Worm (Caenorhabditis elegans) whole organism, late embryonic: Measurements from ENCODE around the gene nlr-1.

ENCODE experiments used
- F13H6.1 ChIP-seq: sonication (generic microtip); optimal IDR thresholded peaks from 2 replicates; lab custom pipeline; 2016; ENCODE audit warnings: missing genetic modification characterization, missing compliant biosample characterization
- K09A11.1 ChIP-seq: sonication (generic microtip); optimal IDR thresholded peaks from 2 replicates; lab custom pipeline; 2017; ENCODE audit warnings: antibody characterized with exemption, mild to moderate bottlenecking, missing genetic modification characterization, missing compliant biosample characterization; ENCODE audit not compliant: insufficient read depth
- ahr-1 ChIP-seq: sonication (generic microtip); optimal IDR thresholded peaks from 2 replicates; lab custom pipeline; 2016; ENCODE audit warnings: missing genetic modification characterization, missing compliant biosample characterization
- ceh-14 ChIP-seq: sonication (generic microtip); optimal IDR thresholded peaks from 2 replicates; lab custom pipeline; 2016; ENCODE audit warnings: missing genotype, missing genetic modification characterization, missing compliant biosample characterization
- ceh-18 ChIP-seq: sonication (generic microtip); optimal IDR thresholded peaks from 2 replicates; lab custom pipeline; 2016; ENCODE audit warnings: missing genetic modification characterization, missing compliant biosample characterization
- ceh-19 ChIP-seq: fragments of 200-800 bp; sonication (Bioruptor generic); optimal IDR thresholded peaks from 2 replicates; lab custom pipeline; 2018; ENCODE audit warnings: mild to moderate bottlenecking, missing genetic modification characterization, missing compliant biosample characterization
- ceh-22 ChIP-seq: sonication (generic microtip); optimal IDR thresholded peaks from 2 replicates; lab custom pipeline; 2017; ENCODE audit warnings: missing biosample characterization, missing genetic modification characterization
- ceh-48 ChIP-seq: sonication (generic microtip); optimal IDR thresholded peaks from 2 replicates; lab custom pipeline; 2016; ENCODE audit warnings: missing genetic modification characterization, inconsistent platforms, missing compliant biosample characterization
- che-1 ChIP-seq: sonication (generic microtip); optimal IDR thresholded peaks from 2 replicates; lab custom pipeline; 2016; ENCODE audit warnings: mild to moderate bottlenecking, missing genetic modification characterization, missing compliant biosample characterization
- elt-2 ChIP-seq: sonication (generic microtip); optimal IDR thresholded peaks from 2 replicates; lab custom pipeline; 2016; ENCODE audit warnings: missing genetic modification reagents, missing genetic modification characterization, missing compliant biosample characterization
- elt-4 ChIP-seq: sonication (generic microtip); optimal IDR thresholded peaks from 2 replicates; lab custom pipeline; 2016; ENCODE audit warnings: missing genetic modification characterization, missing compliant biosample characterization
- eyg-1 ChIP-seq: sonication (generic microtip); optimal IDR thresholded peaks from 2 replicates; lab custom pipeline; 2016; ENCODE audit warnings: missing genotype, missing genetic modification characterization, missing compliant biosample characterization
- fkh-10 ChIP-seq: fragments of 150-350 bp; optimal IDR thresholded peaks from 2 replicates; lab custom pipeline; 2014; ENCODE audit warnings: missing biosample characterization, missing genetic modification reagents, missing genetic modification characterization
- fkh-6 ChIP-seq: sonication (generic microtip); optimal IDR thresholded peaks from 2 replicates; lab custom pipeline; 2016; ENCODE audit warnings: missing genetic modification characterization, missing compliant biosample characterization
- hlh-13 ChIP-seq: fragments of 200-800 bp; sonication (Bioruptor generic); optimal IDR thresholded peaks from 2 replicates; lab custom pipeline; 2018; ENCODE audit warnings: mild to moderate bottlenecking, missing genetic modification characterization, missing compliant biosample characterization
- lim-6 ChIP-seq: sonication (generic microtip); optimal IDR thresholded peaks from 2 replicates; lab custom pipeline; 2016; ENCODE audit warnings: missing genetic modification characterization, missing compliant biosample characterization
- lin-11 ChIP-seq: fragments of 200-800 bp; sonication (Bioruptor generic); optimal IDR thresholded peaks from 2 replicates; lab custom pipeline; 2018; ENCODE audit warnings: mild to moderate bottlenecking, missing genetic modification characterization, missing compliant biosample characterization
- madf-2 ChIP-seq: sonication (generic microtip); optimal IDR thresholded peaks from 2 replicates; lab custom pipeline; 2017; ENCODE audit warnings: missing genetic modification characterization, missing compliant biosample characterization
- nfya-1 ChIP-seq: sonication (generic microtip); optimal IDR thresholded peaks from 2 replicates; lab custom pipeline; 2017; ENCODE audit warnings: missing genetic modification characterization, mild to moderate bottlenecking, missing compliant biosample characterization, antibody characterized with exemption, moderate library complexity
- pag-3 ChIP-seq: sonication (generic microtip); optimal IDR thresholded peaks from 2 replicates; lab custom pipeline; 2016; ENCODE audit warnings: missing compliant biosample characterization, missing genetic modification characterization, borderline replicate concordance
- pat-9 ChIP-seq: fragments of 200-800 bp; sonication (Bioruptor generic); optimal IDR thresholded peaks from 2 replicates; lab custom pipeline; 2018; ENCODE audit warnings: mild to moderate bottlenecking, missing genetic modification characterization, moderate library complexity, missing compliant biosample characterization
- pha-2 ChIP-seq: sonication (generic microtip); optimal IDR thresholded peaks from 2 replicates; lab custom pipeline; 2017; ENCODE audit warnings: mild to moderate bottlenecking, missing genetic modification characterization, missing compliant biosample characterization
- pha-4 ChIP-seq: fragments of 150-350 bp; optimal IDR thresholded peaks from 2 replicates; lab custom pipeline; 2018; ENCODE audit warnings: missing biosample characterization, missing genetic modification reagents, missing genetic modification characterization
- ref-2 ChIP-seq: sonication (generic microtip); optimal IDR thresholded peaks from 2 replicates; lab custom pipeline; 2016; ENCODE audit warnings: missing genetic modification characterization, missing compliant biosample characterization
- syd-9 ChIP-seq: sonication (generic microtip); optimal IDR thresholded peaks from 2 replicates; lab custom pipeline; 2016; ENCODE audit warnings: mild to moderate bottlenecking, missing genetic modification characterization, moderate library complexity, missing compliant biosample characterization
- tbx-7 ChIP-seq: sonication (generic microtip); optimal IDR thresholded peaks from 2 replicates; lab custom pipeline; 2016; ENCODE audit warnings: missing genotype, missing genetic modification characterization, missing compliant biosample characterization
- unc-42 ChIP-seq: sonication (generic microtip); optimal IDR thresholded peaks from 2 replicates; lab custom pipeline; 2016; ENCODE audit warnings: missing genotype, missing genetic modification characterization, missing compliant biosample characterization
- unc-86 ChIP-seq: sonication (generic microtip); optimal IDR thresholded peaks from 2 replicates; lab custom pipeline; 2016; ENCODE audit warnings: missing genetic modification characterization, missing compliant biosample characterization

Gene nlr-1

ce11 chrIV:12133776-12134175 is 44.4 kb downstream of the nlr-1 start:
- TF ChIP-seq elt-2 (tag; lab: Kevin White, UChicago) (no peak), ceh-48 (no peak), pha-4 (tag; lab: Kevin White, UChicago) (no peak), fkh-6 (tag; lab: Kevin White, UChicago) (no peak)

- TF ChIP-seq hlh-13 (GFP tag; lab: Kevin White, UChicago) (no peak), F13H6.1 (no peak), ceh-19 (no peak), K09A11.1 (tag; lab: Kevin White, UChicago) (no peak)
Measured at ce11 chrIV:12131308-12132072, 46.6 kb downstream of the nlr-1 start.

- no peak for TF ChIP-seq lin-11 (tag; lab: Kevin White, UChicago)
- no peak for TF ChIP-seq nfya-1 (tag; lab: Kevin White, UChicago)
- TF ChIP-seq eyg-1 (tag; lab: Kevin White, UChicago) = no peak
- no peak for TF ChIP-seq hlh-13 (GFP tag; lab: Kevin White, UChicago)
Measured at ce11 chrIV:12129204-12129603, 48.9 kb downstream of the nlr-1 start, which contains the start of gene lin-24. Gene lin-24 (plus strand): TSS chrIV:12129504.

ce11 chrIV:12128708-12129107 is 49.4 kb downstream of the nlr-1 start:
- TF ChIP-seq syd-9 (tag; lab: Kevin White, UChicago) (no peak), fkh-10 (GFP tag; lab: Kevin White, UChicago) (no peak), pag-3 (no peak), hlh-13 (GFP tag; lab: Kevin White, UChicago) (no peak), ref-2 (tag; lab: Kevin White, UChicago) (no peak), eyg-1 (tag; lab: Kevin White, UChicago) (no peak), tbx-7 (no peak), unc-86 (tag; lab: Kevin White, UChicago) (no peak), ceh-22 (no peak), ceh-18 (no peak), pha-2 (tag; lab: Kevin White, UChicago) (no peak), pat-9 (tag; lab: Kevin White, UChicago) (no peak), che-1 (no peak), ceh-14 (tag; lab: Kevin White, UChicago) (no peak)

- TF ChIP-seq madf-2 (no peak), nfya-1 (tag; lab: Kevin White, UChicago) (peak; percentile 10), lim-6 (tag; lab: Kevin White, UChicago) (no peak), fkh-6 (tag; lab: Kevin White, UChicago) (no peak), ahr-1 (tag; lab: Kevin White, UChicago) (no peak), pha-2 (tag; lab: Kevin White, UChicago) (no peak)
- TF ChIP-seq, all 69 proteins: peak for 1
Measured at ce11 chrIV:12127838-12128237, 50.3 kb downstream of the nlr-1 start.

- TF ChIP-seq elt-4 (tag; lab: Kevin White, UChicago) (no peak), unc-42 (tag; lab: Kevin White, UChicago) (peak; percentile 71)
Measured at ce11 chrIV:12126740-12127472, 51.2 kb downstream of the nlr-1 start.
